Worm (Caenorhabditis elegans) whole organism, young adult: ENCODE data around the gene C14B9.10.

Experiments used
- C06A6.2 ChIP-seq: fragments of 200-800 bp; sonication (Bioruptor generic); conservative IDR thresholded peaks from 2 replicates; pipeline ENCODE4 v1.3.6; 2022; ENCODE audit warnings: missing genetic modification characterization, missing compliant biosample characterization
- C17E4.6 ChIP-seq: fragments of 200-800 bp; sonication (Bioruptor generic); IDR thresholded peaks from 2 replicates; pipeline ENCODE4 v1.3.6; 2022; ENCODE audit warnings: missing genetic modification reagents, missing genetic modification characterization, missing compliant biosample characterization
- F23B12.7 ChIP-seq: sonication (generic microtip); optimal IDR thresholded peaks from 2 replicates; lab custom pipeline; 2017; ENCODE audit warnings: missing genetic modification characterization, mild to moderate bottlenecking, missing compliant biosample characterization, antibody characterized with exemption, moderate library complexity; ENCODE audit not compliant: insufficient read depth
- F37B4.10 ChIP-seq: fragments of 200-800 bp; sonication (Bioruptor generic); IDR thresholded peaks from 2 replicates; pipeline ENCODE4 v1.3.6; 2022; ENCODE audit warnings: missing genetic modification characterization, missing compliant biosample characterization
- F52B5.7 ChIP-seq: sonication (generic microtip); optimal IDR thresholded peaks from 2 replicates; lab custom pipeline; 2016; ENCODE audit warnings: mild to moderate bottlenecking, missing genetic modification characterization, missing compliant biosample characterization
- F57A8.1 ChIP-seq: fragments of 200-800 bp; sonication (Bioruptor generic); optimal IDR thresholded peaks from 2 replicates; lab custom pipeline; 2018; ENCODE audit warnings: mild to moderate bottlenecking, missing genetic modification characterization, moderate library complexity, missing compliant biosample characterization
- T07F8.4 ChIP-seq: sonication (generic microtip); optimal IDR thresholded peaks from 2 replicates; lab custom pipeline; 2016; ENCODE audit warnings: mild to moderate bottlenecking, missing genetic modification characterization, moderate library complexity, missing compliant biosample characterization
- T26A5.8 ChIP-seq: sonication (generic microtip); optimal IDR thresholded peaks from 2 replicates; lab custom pipeline; 2016; ENCODE audit warnings: missing genetic modification characterization, missing compliant biosample characterization
- Y53G8AR.9 ChIP-seq: fragments of 200-800 bp; sonication (Bioruptor generic); conservative IDR thresholded peaks from 2 replicates; pipeline ENCODE4 v1.3.6; 2022; ENCODE audit warnings: missing genetic modification reagents, missing genetic modification characterization, missing compliant biosample characterization
- akir-1 ChIP-seq: fragments of 200-800 bp; sonication (Bioruptor generic); optimal IDR thresholded peaks from 2 replicates; lab custom pipeline; 2018; ENCODE audit warnings: mild to moderate bottlenecking, missing genetic modification characterization, moderate library complexity, missing compliant biosample characterization
- ama-1 ChIP-seq, 3 experiments: fragments of 150-350 bp in 1 of 3; sonication (generic microtip) in 2 of 3; optimal IDR thresholded peaks; 2 replicates each; lab custom pipeline; 2014 to 2018; ENCODE audit warnings: missing biosample characterization in 2 of 3, missing genetic modification characterization in 2 of 3, missing genetic modification reagents in 2 of 3
- aptf-3 ChIP-seq: fragments of 200-800 bp; sonication (Bioruptor generic); IDR thresholded peaks from 2 replicates; pipeline ENCODE4 v1.3.6; 2022; ENCODE audit warnings: missing genetic modification characterization, missing compliant biosample characterization
- attf-3 ChIP-seq: fragments of 200-800 bp; sonication (Bioruptor generic); conservative IDR thresholded peaks from 2 replicates; pipeline ENCODE4 v1.3.6; 2022; ENCODE audit warnings: missing genetic modification reagents, missing genetic modification characterization, missing compliant biosample characterization
- attf-5 ChIP-seq: fragments of 200-800 bp; sonication (Bioruptor generic); optimal IDR thresholded peaks from 2 replicates; lab custom pipeline; 2018; ENCODE audit warnings: mild to moderate bottlenecking, missing genetic modification characterization, missing compliant biosample characterization
- bed-1 ChIP-seq: fragments of 200-800 bp; sonication (Bioruptor generic); IDR thresholded peaks from 2 replicates; pipeline ENCODE4 v1.3.6; 2022; ENCODE audit warnings: missing genetic modification reagents, missing genetic modification characterization, missing compliant biosample characterization
- cebp-1 ChIP-seq, 2 experiments: fragments of 200-800 bp in 1 of 2; sonication (Bioruptor generic) in 1 of 2; sonication (generic microtip) in 1 of 2; IDR thresholded peaks in 1 of 2; optimal IDR thresholded peaks in 1 of 2; 2 replicates each; pipeline versions ENCODE4 v1.3.6 to Lab custom; 2017 to 2022; ENCODE audit warnings: missing compliant biosample characterization in 2 of 2, missing genetic modification characterization in 2 of 2, mild to moderate bottlenecking in 1 of 2, missing genetic modification reagents in 1 of 2, moderate library complexity in 1 of 2
- ceh-100 ChIP-seq: fragments of 200-800 bp; sonication (Bioruptor generic); IDR thresholded peaks from 2 replicates; pipeline ENCODE4 v1.3.6; 2022; ENCODE audit warnings: missing genetic modification reagents, missing genetic modification characterization, missing compliant biosample characterization
- ceh-91 ChIP-seq: fragments of 200-800 bp; sonication (Bioruptor generic); IDR thresholded peaks from 2 replicates; pipeline ENCODE4 v1.3.6; 2022; ENCODE audit warnings: missing genetic modification reagents, missing genetic modification characterization, missing compliant biosample characterization
- chd-7 ChIP-seq: sonication (generic microtip); optimal IDR thresholded peaks from 2 replicates; lab custom pipeline; 2016; ENCODE audit warnings: mild to moderate bottlenecking, missing genetic modification characterization, moderate library complexity, missing compliant biosample characterization
- dpff-1 ChIP-seq: sonication (generic microtip); optimal IDR thresholded peaks from 2 replicates; lab custom pipeline; 2017; ENCODE audit warnings: mild to moderate bottlenecking, missing genetic modification characterization, missing compliant biosample characterization
- egl-18 ChIP-seq: fragments of 200-800 bp; sonication (Bioruptor generic); IDR thresholded peaks from 2 replicates; pipeline ENCODE4 v1.3.6; 2022; ENCODE audit warnings: missing genetic modification reagents, missing genetic modification characterization, missing compliant biosample characterization
- egrh-3 ChIP-seq: fragments of 200-800 bp; sonication (Bioruptor generic); IDR thresholded peaks from 2 replicates; pipeline ENCODE4 v1.3.6; 2022; ENCODE audit warnings: missing genetic modification reagents, missing genetic modification characterization, missing compliant biosample characterization
- fkh-3 ChIP-seq: sonication (generic microtip); optimal IDR thresholded peaks from 2 replicates; lab custom pipeline; 2016; ENCODE audit warnings: mild to moderate bottlenecking, missing genetic modification characterization, missing compliant biosample characterization
- hlh-12 ChIP-seq: sonication (generic microtip); optimal IDR thresholded peaks from 2 replicates; lab custom pipeline; 2016; ENCODE audit warnings: missing genetic modification characterization, missing compliant biosample characterization
- lin-26 ChIP-seq: fragments of 200-800 bp; sonication (Bioruptor generic); IDR thresholded peaks from 2 replicates; pipeline ENCODE4 v1.3.6; 2022; ENCODE audit warnings: missing genetic modification reagents, missing genetic modification characterization, missing compliant biosample characterization
- lin-35 ChIP-seq, 3 experiments: fragments of 150-350 bp in 2 of 3; sonication (generic microtip) in 1 of 3; optimal IDR thresholded peaks; 2 replicates each; lab custom pipeline; 2014 to 2018; ENCODE audit warnings: missing biosample characterization in 3 of 3, missing genetic modification characterization in 3 of 3, missing genetic modification reagents in 3 of 3
- lin-54 ChIP-seq: fragments of 200-800 bp; sonication (Bioruptor generic); optimal IDR thresholded peaks from 2 replicates; lab custom pipeline; 2018; ENCODE audit warnings: mild to moderate bottlenecking, missing genetic modification characterization, missing compliant biosample characterization
- lir-1 ChIP-seq: fragments of 200-800 bp; sonication (Bioruptor generic); conservative IDR thresholded peaks from 2 replicates; pipeline ENCODE4 v1.3.6; 2022; ENCODE audit warnings: missing genetic modification reagents, missing genetic modification characterization, missing compliant biosample characterization
- lsl-1 ChIP-seq: fragments of 200-800 bp; sonication (Bioruptor generic); optimal IDR thresholded peaks from 2 replicates; lab custom pipeline; 2018; ENCODE audit warnings: mild to moderate bottlenecking, missing genetic modification characterization, moderate library complexity, missing compliant biosample characterization
- lsy-27 ChIP-seq: sonication (generic microtip); optimal IDR thresholded peaks from 2 replicates; lab custom pipeline; 2017; ENCODE audit warnings: missing genetic modification characterization, mild to moderate bottlenecking, missing compliant biosample characterization, antibody characterized with exemption, missing genotype, borderline replicate concordance; ENCODE audit not compliant: insufficient read depth
- madf-3 ChIP-seq: fragments of 200-800 bp; sonication (Bioruptor generic); IDR thresholded peaks from 2 replicates; pipeline ENCODE4 v1.3.6; 2022; ENCODE audit warnings: missing genetic modification reagents, missing genetic modification characterization, missing compliant biosample characterization
- madf-6 ChIP-seq: fragments of 200-800 bp; sonication (Bioruptor generic); IDR thresholded peaks from 2 replicates; pipeline ENCODE4 v1.3.6; 2022; ENCODE audit warnings: missing genetic modification reagents, missing genetic modification characterization, missing compliant biosample characterization
- mcd-1 ChIP-seq: fragments of 200-800 bp; sonication (Bioruptor generic); IDR thresholded peaks from 2 replicates; pipeline ENCODE4 v1.3.6; 2022; ENCODE audit warnings: missing genetic modification reagents, missing genetic modification characterization, missing compliant biosample characterization
- mes-4 ChIP-seq: sonication (generic microtip); optimal IDR thresholded peaks from 2 replicates; lab custom pipeline; 2016; ENCODE audit warnings: missing genotype, missing genetic modification characterization, missing compliant biosample characterization
- nfya-1 ChIP-seq: sonication (generic microtip); optimal IDR thresholded peaks from 2 replicates; lab custom pipeline; 2017; ENCODE audit warnings: antibody characterized with exemption, missing compliant biosample characterization, missing genetic modification characterization, borderline replicate concordance; ENCODE audit not compliant: insufficient read depth
- nfya-2 ChIP-seq: fragments of 200-800 bp; sonication (Bioruptor generic); IDR thresholded peaks from 2 replicates; pipeline ENCODE4 v1.3.6; 2022; ENCODE audit warnings: missing genetic modification reagents, missing genetic modification characterization, missing compliant biosample characterization
- nfyb-1 ChIP-seq: fragments of 200-800 bp; sonication (Bioruptor generic); IDR thresholded peaks from 2 replicates; pipeline ENCODE4 v1.3.6; 2022; ENCODE audit warnings: missing genetic modification reagents, missing genetic modification characterization, missing compliant biosample characterization
- nhr-120 ChIP-seq: fragments of 200-800 bp; sonication (Bioruptor generic); IDR thresholded peaks from 2 replicates; pipeline ENCODE4 v1.3.6; 2022; ENCODE audit warnings: missing genetic modification characterization, missing compliant biosample characterization
- rcor-1 ChIP-seq: fragments of 200-800 bp; sonication (Bioruptor generic); IDR thresholded peaks from 2 replicates; pipeline ENCODE4 v1.3.6; 2022; ENCODE audit warnings: missing genetic modification reagents, missing genetic modification characterization, missing compliant biosample characterization
- rpc-1 ChIP-seq, 2 experiments: fragments of 150-350 bp in 1 of 2; sonication (generic microtip) in 1 of 2; optimal IDR thresholded peaks; 2 replicates each; lab custom pipeline; 2014 to 2018; ENCODE audit warnings: missing biosample characterization in 1 of 2, missing genetic modification characterization in 1 of 2, missing genetic modification reagents in 1 of 2, missing genotype in 1 of 2
- sdz-38 ChIP-seq: sonication (generic microtip); optimal IDR thresholded peaks from 2 replicates; lab custom pipeline; 2016; ENCODE audit warnings: missing genotype, missing genetic modification characterization, missing compliant biosample characterization
- snpc-1.3 ChIP-seq: sonication (generic microtip); optimal IDR thresholded peaks from 2 replicates; lab custom pipeline; 2017; ENCODE audit warnings: missing genetic modification characterization, mild to moderate bottlenecking, missing compliant biosample characterization, antibody characterized with exemption, moderate library complexity, missing genotype, missing genetic modification reagents; ENCODE audit not compliant: insufficient read depth
- somi-1 ChIP-seq: fragments of 200-800 bp; sonication (Bioruptor generic); optimal IDR thresholded peaks from 2 replicates; lab custom pipeline; 2018; ENCODE audit warnings: mild to moderate bottlenecking, missing genetic modification characterization, missing compliant biosample characterization
- tbp1 ChIP-seq: fragments of 200-800 bp; sonication (Bioruptor generic); optimal IDR thresholded peaks from 2 replicates; lab custom pipeline; 2018; ENCODE audit warnings: mild to moderate bottlenecking, missing genetic modification characterization, missing compliant biosample characterization
- unc-130 ChIP-seq: sonication (generic microtip); optimal IDR thresholded peaks from 2 replicates; lab custom pipeline; 2016; ENCODE audit warnings: missing genetic modification reagents, missing genetic modification characterization, missing compliant biosample characterization
- zfh-2 ChIP-seq: fragments of 200-800 bp; sonication (Bioruptor generic); conservative IDR thresholded peaks from 2 replicates; pipeline ENCODE4 v1.3.6; 2022; ENCODE audit warnings: missing genetic modification reagents, missing genetic modification characterization, missing compliant biosample characterization
- zim-3 ChIP-seq: sonication (generic microtip); optimal IDR thresholded peaks from 2 replicates; lab custom pipeline; 2017; ENCODE audit warnings: mild to moderate bottlenecking, missing genetic modification characterization, moderate library complexity, missing compliant biosample characterization
- ztf-22 ChIP-seq: fragments of 200-800 bp; sonication (Bioruptor generic); optimal IDR thresholded peaks from 2 replicates; lab custom pipeline; 2018; ENCODE audit warnings: mild to moderate bottlenecking, missing genetic modification characterization, moderate library complexity, missing compliant biosample characterization

Gene C14B9.10

DNA sequence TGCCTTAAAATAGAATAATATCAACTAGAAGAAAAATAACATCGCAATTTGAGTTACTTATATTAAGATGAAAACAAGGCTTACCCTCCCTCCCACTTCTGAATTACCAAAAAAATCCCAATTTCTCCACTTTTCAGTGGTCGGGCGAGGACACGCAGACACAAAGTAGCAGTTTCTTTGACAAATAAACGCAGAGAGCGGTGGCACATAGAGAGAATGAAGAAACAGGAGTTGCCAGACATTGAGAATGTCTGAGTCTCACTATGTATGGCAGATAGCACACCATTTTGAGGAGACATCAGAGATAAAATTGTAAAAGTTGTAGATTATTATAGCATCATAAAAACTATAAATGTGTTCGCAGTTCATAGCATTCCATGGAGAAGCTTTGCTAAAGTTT is 5.4 kb upstream of the C14B9.10 start (continued):
- TF ChIP-seq C06A6.2 (GFP tag; lab: Robert Waterston, UW), result no peak
- TF ChIP-seq ztf-22 (GFP tag; lab: Kevin White, UChicago), result no peak
- no peak for TF ChIP-seq tbp1 (GFP tag; lab: Kevin White, UChicago)
- no peak for TF ChIP-seq zim-3
- no peak for TF ChIP-seq chd-7 (tag; lab: Kevin White, UChicago)
- TF ChIP-seq snpc-1.3 (tag; lab: Kevin White, UChicago), result no peak
- no peak for TF ChIP-seq rcor-1 (GFP tag; lab: Robert Waterston, UW)
- TF ChIP-seq nfyb-1 (GFP tag; lab: Robert Waterston, UW), result no peak
- TF ChIP-seq aptf-3, result no peak
- TF ChIP-seq hlh-12 (tag; lab: Kevin White, UChicago), result no peak
- no peak for TF ChIP-seq attf-3 (GFP tag; lab: Robert Waterston, UW)
- TF ChIP-seq nfya-1 (tag; lab: Kevin White, UChicago), result no peak
- no peak for TF ChIP-seq ceh-91
- TF ChIP-seq mcd-1, result no peak
- no peak for TF ChIP-seq madf-3
- no peak for TF ChIP-seq F23B12.7 (tag; lab: Kevin White, UChicago)
- TF ChIP-seq fkh-3 (tag; lab: Kevin White, UChicago), result no peak
- TF ChIP-seq sdz-38 (tag; lab: Kevin White, UChicago), result no peak
- no peak for TF ChIP-seq lin-26 (GFP tag; lab: Robert Waterston, UW)
- no peak for TF ChIP-seq rpc-1 (optimal IDR thresholded peaks at IDR 0.05; lab: Kevin White, UChicago)
- TF ChIP-seq rpc-1 (tag; optimal IDR thresholded peaks at IDR 0.05; lab: Kevin White, UChicago), result no peak
- TF ChIP-seq T26A5.8 (tag; lab: Kevin White, UChicago), result no peak
- no peak for TF ChIP-seq T07F8.4
- no peak for TF ChIP-seq ceh-100
- no peak for TF ChIP-seq dpff-1
- no peak for TF ChIP-seq lsl-1 (GFP tag; lab: Kevin White, UChicago)
- no peak for TF ChIP-seq Y53G8AR.9 (GFP tag; lab: Robert Waterston, UW)
- TF ChIP-seq nhr-120 (GFP tag; lab: Robert Waterston, UW), result no peak
- no peak for TF ChIP-seq F57A8.1 (GFP tag; lab: Kevin White, UChicago)
- no peak for TF ChIP-seq akir-1 (GFP tag; lab: Kevin White, UChicago)
- TF ChIP-seq lin-35 (GFP tag; optimal IDR thresholded peaks at IDR 0.05; lab: Kevin White, UChicago), result peak in 1 of 3 experiments; percentile 20
- TF ChIP-seq nfya-2 (GFP tag; lab: Robert Waterston, UW), result no peak
- TF ChIP-seq lsy-27 (tag; lab: Kevin White, UChicago), result no peak
- no peak for TF ChIP-seq bed-1 (GFP tag; lab: Robert Waterston, UW)

DNA sequence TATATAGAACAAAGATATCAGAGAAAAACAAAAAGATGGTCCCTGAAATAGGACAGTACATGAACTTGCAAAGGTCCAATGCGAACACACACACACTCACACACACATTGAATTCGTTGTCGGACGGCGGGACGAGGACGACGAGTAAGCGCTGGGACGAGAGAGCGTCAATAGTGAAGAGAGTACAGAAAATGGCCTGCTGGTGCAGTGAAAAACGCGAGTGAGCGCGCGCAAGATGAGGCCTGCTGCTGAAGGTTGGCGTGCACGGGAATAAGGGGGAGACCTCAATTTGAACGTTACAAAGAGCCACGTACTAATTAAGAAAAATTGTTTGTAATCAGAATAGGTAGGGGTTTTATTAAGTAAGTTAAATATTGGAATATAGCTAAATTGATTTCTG is 3.7 kb upstream of the C14B9.10 start:
- TF ChIP-seq lir-1 (GFP tag; lab: Robert Waterston, UW), result no peak
- TF ChIP-seq F52B5.7 (tag; lab: Kevin White, UChicago), result no peak
- TF ChIP-seq mes-4 (tag; lab: Kevin White, UChicago), result no peak
- TF ChIP-seq ama-1 (optimal IDR thresholded peaks at IDR 0.05; lab: Kevin White, UChicago), result no peak
- TF ChIP-seq ama-1 (GFP tag; optimal IDR thresholded peaks at IDR 0.05; lab: Kevin White, UChicago), result no peak
- no peak for TF ChIP-seq F37B4.10 (GFP tag; lab: Robert Waterston, UW)
- TF ChIP-seq zfh-2 (GFP tag; lab: Robert Waterston, UW), result peak; percentile 77
- no peak for TF ChIP-seq ceh-91
- TF ChIP-seq egrh-3 (GFP tag; lab: Robert Waterston, UW), result no peak
- no peak for TF ChIP-seq lin-54 (GFP tag; lab: Kevin White, UChicago)
- TF ChIP-seq attf-5, result peak; percentile 25
- TF ChIP-seq egl-18 (GFP tag; lab: Robert Waterston, UW), result no peak
- no peak for TF ChIP-seq cebp-1 (GFP tag; IDR thresholded peaks at IDR 0.05; lab: Robert Waterston, UW)
- peak; percentile 18 for TF ChIP-seq cebp-1 (tag; optimal IDR thresholded peaks at IDR 0.05; lab: Kevin White, UChicago)
- TF ChIP-seq C17E4.6 (GFP tag; lab: Robert Waterston, UW), result no peak
- TF ChIP-seq somi-1 (GFP tag; lab: Kevin White, UChicago), result no peak
- TF ChIP-seq zim-3, result no peak
- TF ChIP-seq unc-130 (GFP tag; lab: Kevin White, UChicago), result no peak
- TF ChIP-seq madf-6, result no peak
- no peak for TF ChIP-seq rpc-1 (optimal IDR thresholded peaks at IDR 0.05; lab: Kevin White, UChicago)
- TF ChIP-seq rpc-1 (tag; optimal IDR thresholded peaks at IDR 0.05; lab: Kevin White, UChicago), result no peak
